Fruit fly (Drosophila melanogaster): Measurements from ENCODE around the gene dia.

DNA sequence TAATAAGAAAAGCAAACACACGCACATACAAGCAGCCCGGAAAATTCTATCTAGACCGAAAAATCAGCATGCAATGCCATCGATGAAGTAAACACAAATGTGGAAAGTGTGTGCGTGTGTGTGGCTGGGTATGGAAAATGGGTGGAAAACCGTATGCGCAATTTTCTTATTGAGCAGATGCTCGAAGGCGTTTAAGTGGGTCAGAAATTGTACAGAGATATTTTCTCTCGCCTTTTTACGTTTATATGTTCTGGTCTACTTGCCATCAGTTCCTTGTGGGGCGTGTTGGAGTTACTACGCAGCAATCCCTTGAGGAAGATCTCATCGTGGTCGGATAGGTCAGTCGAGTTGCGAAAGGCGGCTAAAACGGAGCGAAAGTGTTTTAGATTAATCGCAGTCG, 37.8 kb downstream of the dia start:
- TF ChIP-seq cic (GFP tag; optimal IDR thresholded peaks at IDR 0.05): no peak
- TF ChIP-seq Hr96 (GFP tag; optimal IDR thresholded peaks at IDR 0.05): no peak
- TF ChIP-seq CG11617 (GFP tag; optimal IDR thresholded peaks at IDR 0.05): no peak
- no peak for TF ChIP-seq CG7101 (tag; optimal IDR thresholded peaks at IDR 0.05)
- TF ChIP-seq CG7045 (GFP tag; optimal IDR thresholded peaks at IDR 0.05): no peak
- TF ChIP-seq Clk (GFP tag; optimal IDR thresholded peaks at IDR 0.05): no peak
- no peak for TF ChIP-seq cnc (optimal IDR thresholded peaks at IDR 0.05)
- TF ChIP-seq CG14711 (tag; optimal IDR thresholded peaks at IDR 0.05): no peak
- TF ChIP-seq CG5204 (GFP tag; optimal IDR thresholded peaks at IDR 0.05): no peak
- no peak for TF ChIP-seq Crg-1 (GFP tag; optimal IDR thresholded peaks at IDR 0.05)
